Fruit fly (Drosophila melanogaster): Measurements from ENCODE around the gene CG12730.
A peak's percentile ranks its signal among the peaks of the same experiment; 100 is the strongest.

Gene CG12730

DNA sequence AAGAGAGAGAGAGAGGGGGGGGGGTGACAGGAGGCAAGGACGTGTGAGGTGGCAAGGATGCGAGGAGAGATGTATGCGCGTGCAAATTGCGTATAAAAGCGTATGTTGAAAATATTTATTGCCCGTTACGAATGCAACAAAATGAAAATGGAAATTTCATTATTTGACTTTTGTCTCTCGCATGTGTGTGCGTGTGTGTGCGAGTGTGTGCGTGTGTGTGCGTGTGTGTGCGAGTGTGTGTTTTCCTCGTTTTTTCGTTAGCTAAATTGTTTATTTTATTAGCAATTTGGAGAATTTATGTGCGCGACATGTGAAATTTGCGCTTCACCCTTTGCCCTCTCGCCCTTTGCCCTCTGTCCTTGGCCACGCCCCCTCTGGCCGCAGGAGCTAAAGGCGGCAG is 36.4 kb downstream of the CG12730 start:
- no peak for TF ChIP-seq Dll (optimal IDR thresholded peaks at IDR 0.05)
- no peak for TF ChIP-seq CG8478 (optimal IDR thresholded peaks at IDR 0.05)
- no peak for TF ChIP-seq EcR (GFP tag; optimal IDR thresholded peaks at IDR 0.05)

DNA sequence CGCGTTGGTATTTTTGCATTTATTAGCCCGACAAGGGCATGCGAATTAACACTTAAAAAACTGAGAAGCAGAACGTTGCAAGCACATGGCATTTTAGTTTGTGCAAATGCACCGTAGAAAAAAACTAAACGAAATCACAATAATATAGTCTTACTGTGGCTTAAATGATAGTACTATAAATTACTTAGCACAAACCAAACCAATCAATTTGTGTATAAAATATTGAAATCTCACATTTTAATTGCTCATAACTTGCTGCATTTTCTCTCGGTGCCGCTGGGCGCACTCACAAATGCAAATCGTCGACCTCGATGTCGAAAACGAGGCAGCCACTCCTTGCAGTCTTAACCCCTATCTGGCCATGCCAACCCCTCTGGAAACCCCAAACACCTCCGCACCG is 37.3 kb downstream of the CG12730 start:
- no peak for TF ChIP-seq psq (optimal IDR thresholded peaks at IDR 0.05)
- no peak for TF ChIP-seq usp (GFP tag; optimal IDR thresholded peaks at IDR 0.05)
- TF ChIP-seq EcR (GFP tag; optimal IDR thresholded peaks at IDR 0.05): no peak
- no peak for TF ChIP-seq CG8478 (optimal IDR thresholded peaks at IDR 0.05)
- no peak for TF ChIP-seq pan (optimal IDR thresholded peaks at IDR 0.05)
- TF ChIP-seq Dll (optimal IDR thresholded peaks at IDR 0.05): no peak

dm6 chrX:5558495-5558894 is 42.1 kb downstream of the CG12730 start:
- no peak for TF ChIP-seq CG8478 (optimal IDR thresholded peaks at IDR 0.05)
- TF ChIP-seq EcR (GFP tag; optimal IDR thresholded peaks at IDR 0.05): no peak
- TF ChIP-seq Dll (optimal IDR thresholded peaks at IDR 0.05): no peak
- TF ChIP-seq usp (GFP tag; optimal IDR thresholded peaks at IDR 0.05): no peak
- TF ChIP-seq psq (optimal IDR thresholded peaks at IDR 0.05): no peak

DNA sequence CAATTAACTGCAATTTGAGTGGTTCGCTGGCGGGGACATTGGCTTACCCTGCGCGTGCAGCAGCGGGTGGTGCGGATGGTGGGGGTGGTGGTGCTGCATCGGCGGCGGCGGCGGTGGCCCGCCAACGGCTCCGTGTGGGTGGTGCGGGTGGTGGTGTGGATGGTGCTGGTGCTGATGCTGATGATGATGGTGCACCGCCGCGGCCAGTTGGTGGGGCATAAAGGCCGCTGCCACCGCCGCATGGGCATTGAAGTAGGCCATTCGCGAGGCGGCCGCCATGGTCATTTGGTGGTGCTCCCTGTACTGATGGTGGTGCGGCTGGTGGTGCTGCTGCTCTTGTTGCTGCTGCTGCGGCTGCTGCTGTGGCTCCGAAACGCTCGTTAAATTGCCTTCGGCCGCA is 43.0 kb downstream of the CG12730 start:
- no peak for TF ChIP-seq CG8478 (optimal IDR thresholded peaks at IDR 0.05)
- TF ChIP-seq EcR (GFP tag; optimal IDR thresholded peaks at IDR 0.05): no peak
- TF ChIP-seq psq (optimal IDR thresholded peaks at IDR 0.05): no peak
- no peak for TF ChIP-seq Dll (optimal IDR thresholded peaks at IDR 0.05)
- no peak for TF ChIP-seq pan (optimal IDR thresholded peaks at IDR 0.05)
- TF ChIP-seq usp (GFP tag; optimal IDR thresholded peaks at IDR 0.05): no peak

dm6 chrX:5560083-5560482 is 43.7 kb downstream of the CG12730 start, which contains the start of gene Vsx2:
TSS of gene Vsx2 (minus strand) at chrX:5560183.
- TF ChIP-seq psq (optimal IDR thresholded peaks at IDR 0.05) (no peak), usp (GFP tag; optimal IDR thresholded peaks at IDR 0.05) (no peak), EcR (GFP tag; optimal IDR thresholded peaks at IDR 0.05) (no peak), Dll (optimal IDR thresholded peaks at IDR 0.05) (no peak), pan (optimal IDR thresholded peaks at IDR 0.05) (no peak), CG8478 (optimal IDR thresholded peaks at IDR 0.05) (no peak)

DNA sequence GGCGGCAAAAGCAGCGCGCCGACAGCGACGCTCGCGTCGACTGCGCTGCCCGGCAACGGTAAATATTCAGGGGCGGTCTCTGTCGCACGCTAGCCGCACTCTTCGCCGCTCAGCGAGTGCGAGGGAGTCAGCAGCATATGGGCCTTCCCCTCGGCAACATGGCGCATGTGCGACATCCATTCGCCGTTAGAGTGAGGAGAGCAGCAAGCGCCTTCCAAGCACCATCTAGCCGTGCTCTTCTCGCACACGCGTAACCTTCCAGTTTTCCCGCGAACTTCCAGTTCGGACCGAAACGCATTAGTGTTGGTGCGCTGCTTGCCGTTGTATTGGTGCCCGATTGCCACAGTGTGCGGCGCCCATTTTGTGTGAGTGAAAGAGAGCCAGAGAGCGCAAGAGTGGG is 44.1 kb downstream of the CG12730 start:
- TF ChIP-seq Dll (optimal IDR thresholded peaks at IDR 0.05) (peak; percentile 40), pan (optimal IDR thresholded peaks at IDR 0.05) (no peak), CG8478 (optimal IDR thresholded peaks at IDR 0.05) (peak; percentile 98)

- TF ChIP-seq CG8478 (optimal IDR thresholded peaks at IDR 0.05) (no peak), EcR (GFP tag; optimal IDR thresholded peaks at IDR 0.05) (no peak), pan (optimal IDR thresholded peaks at IDR 0.05) (no peak), Dll (optimal IDR thresholded peaks at IDR 0.05) (no peak), psq (optimal IDR thresholded peaks at IDR 0.05) (no peak), usp (GFP tag; optimal IDR thresholded peaks at IDR 0.05) (no peak)
Observed at dm6 chrX:5563396-5563795, 47.0 kb downstream of the CG12730 start.

dm6 chrX:5563929-5564328 is 47.5 kb downstream of the CG12730 start:
- TF ChIP-seq pan (optimal IDR thresholded peaks at IDR 0.05) (no peak), Dll (optimal IDR thresholded peaks at IDR 0.05) (no peak), CG8478 (optimal IDR thresholded peaks at IDR 0.05) (no peak)

Measured in whole organism.